Worm (Caenorhabditis elegans) whole organism, midembryonic: ENCODE measurements around the gene W04G3.11.

ENCODE experiments used
- cog-1 ChIP-seq: sonication (generic microtip); optimal IDR thresholded peaks from 2 replicates; lab custom pipeline; 2016; ENCODE audit warnings: missing genetic modification characterization, missing compliant biosample characterization
- med-1 ChIP-seq: sonication (generic microtip); optimal IDR thresholded peaks from 2 replicates; lab custom pipeline; 2017; ENCODE audit warnings: missing genetic modification characterization, mild to moderate bottlenecking, missing compliant biosample characterization, antibody characterized with exemption, missing genetic modification reagents; ENCODE audit not compliant: insufficient read depth
- ztf-29 ChIP-seq: fragments of 200-800 bp; sonication (Bioruptor generic); IDR thresholded peaks from 2 replicates; pipeline ENCODE4 v1.3.6; 2022; ENCODE audit warnings: missing genetic modification reagents, missing genetic modification characterization, missing compliant biosample characterization

DNA sequence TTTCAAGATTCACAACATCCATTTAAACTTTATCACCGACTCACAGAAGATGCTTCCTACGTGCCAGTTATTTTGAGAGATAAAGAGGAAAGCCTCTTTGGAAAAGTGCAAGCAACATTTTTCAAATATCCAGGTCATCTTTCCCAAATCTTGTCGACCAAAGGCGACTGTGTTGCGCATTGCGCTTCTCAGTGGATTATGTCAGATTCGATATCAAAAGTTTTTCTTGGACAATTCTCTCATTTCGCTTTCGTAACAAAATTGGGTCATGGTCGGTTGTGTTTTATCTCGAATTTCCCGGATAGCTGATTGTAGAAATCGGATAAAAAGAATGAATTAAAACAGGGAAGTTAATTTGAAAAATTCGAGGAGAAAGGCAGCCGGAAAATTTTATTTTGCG, 21.7 kb upstream of the W04G3.11 start:
- TF ChIP-seq cog-1 (tag; lab: Kevin White, UChicago) (no peak), med-1 (GFP tag; lab: Kevin White, UChicago) (no peak), ztf-29 (GFP tag; lab: Robert Waterston, UW) (no peak)
